Worm (Caenorhabditis elegans): Measurements from ENCODE around the gene hpo-40.

DNA sequence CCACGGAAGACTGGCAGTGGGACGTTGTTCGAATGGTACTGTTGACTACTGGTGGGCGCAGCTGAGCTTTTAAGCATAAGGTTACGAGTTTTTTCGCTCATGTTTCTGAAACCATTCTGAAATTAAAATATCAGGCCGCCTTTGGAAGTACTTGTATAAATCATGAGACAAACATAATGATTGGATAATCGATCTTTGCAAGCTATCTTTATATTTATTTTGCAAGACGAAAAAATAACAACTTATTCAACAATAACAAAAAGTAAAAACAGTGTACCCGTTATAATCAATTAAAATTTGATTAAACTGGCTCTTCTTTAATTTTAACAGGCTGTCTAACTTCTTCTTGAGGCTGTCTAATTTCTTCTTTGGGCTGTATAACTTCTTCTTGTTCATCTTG, 7.2 kb upstream of the hpo-40 start, which contains the start of gene ZK856.16:
- no peak for TF ChIP-seq fos-1 (tag; optimal IDR thresholded peaks at IDR 0.05)
- TF ChIP-seq ztf-11 (tag; optimal IDR thresholded peaks at IDR 0.05), result no peak
- TF ChIP-seq nhr-25 (tag; optimal IDR thresholded peaks at IDR 0.05; ENCODE audit: borderline replicate concordance, insufficient read depth), result no peak
- TF ChIP-seq pha-4 (GFP tag; IDR thresholded peaks at IDR 0.05), result no peak
- TF ChIP-seq pha-4 (tag; optimal IDR thresholded peaks at IDR 0.05), result no peak
- no peak for TF ChIP-seq nhr-237 (tag; optimal IDR thresholded peaks at IDR 0.05)
- no peak for TF ChIP-seq nhr-11 (tag; optimal IDR thresholded peaks at IDR 0.05)
- no peak for TF ChIP-seq lin-13 (GFP tag; optimal IDR thresholded peaks at IDR 0.05)
- TF ChIP-seq aly-2 (tag; optimal IDR thresholded peaks at IDR 0.05), result no peak
- no peak for TF ChIP-seq nhr-76 (tag; optimal IDR thresholded peaks at IDR 0.05)
- no peak for TF ChIP-seq nhr-111 (GFP tag; optimal IDR thresholded peaks at IDR 0.05)
- no peak for TF ChIP-seq ama-1 (optimal IDR thresholded peaks at IDR 0.05)
- no peak for TF ChIP-seq ZK546.5 (tag; optimal IDR thresholded peaks at IDR 0.05)

Measured in whole organism, L4 larva.